Fruit fly (Drosophila melanogaster): ENCODE results near the gene Spn.
A peak's percentile ranks its signal among the peaks of the same experiment; 100 is the strongest.

Spn gene

DNA sequence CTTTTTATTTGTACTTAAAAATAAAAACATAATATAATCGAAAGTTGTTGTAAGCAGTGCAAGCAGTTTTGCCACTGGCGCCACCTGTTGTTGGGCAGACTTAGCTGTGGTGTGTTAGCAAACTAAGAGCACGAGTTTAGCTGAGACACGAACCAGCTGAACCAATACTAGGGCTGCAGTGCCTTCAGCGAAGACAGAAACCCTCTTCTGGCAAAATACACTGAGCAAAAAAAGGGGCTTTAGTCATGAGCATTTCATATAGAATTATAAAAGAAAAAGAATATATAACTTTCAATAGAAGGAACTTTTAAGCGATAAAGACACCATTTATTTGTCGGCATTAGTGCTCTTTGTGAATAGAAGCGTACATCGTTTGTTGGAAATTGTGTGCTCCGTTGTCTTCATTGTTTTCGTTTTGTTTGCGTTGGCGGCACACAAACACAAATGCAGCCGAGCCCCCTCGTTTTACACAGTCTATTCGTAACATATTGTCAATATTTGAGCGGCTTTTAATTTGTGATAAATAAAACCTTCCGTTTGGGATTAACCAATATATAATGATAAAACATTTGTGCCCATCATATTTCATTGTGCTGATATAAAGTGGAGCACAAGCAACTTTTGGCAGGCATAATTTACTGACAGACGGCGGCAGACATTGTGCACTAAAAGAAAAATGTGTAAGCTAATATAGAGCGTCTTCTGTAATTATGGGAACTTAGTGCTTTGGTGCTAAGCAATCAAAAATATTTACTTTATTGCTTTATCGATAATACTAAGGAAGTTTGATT, 22.5 kb downstream of the Spn start (continued):
- TF ChIP-seq CG10543 (GFP tag; optimal IDR thresholded peaks at IDR 0.05) (peak; percentile 75), cg (GFP tag; optimal IDR thresholded peaks at IDR 0.05) (peak; percentile 62), Doc3 (GFP tag; IDR thresholded peaks at IDR 0.05; ENCODE audit: partially characterized antibody) (no peak), exex (tag; optimal IDR thresholded peaks at IDR 0.05) (peak; percentile 62), HLH3B (GFP tag; IDR thresholded peaks at IDR 0.05) (peak; percentile 79), chm (GFP tag; IDR thresholded peaks at IDR 0.05) (peak; percentile 81), CG9437 (GFP tag; optimal IDR thresholded peaks at IDR 0.05) (peak; percentile 71), CG31388 (GFP tag; optimal IDR thresholded peaks at IDR 0.05) (peak; percentile 44), Optix (GFP tag; IDR thresholded peaks at IDR 0.05) (peak; percentile 60; the same call in 2 of the 3 replicates), CG9609 (GFP tag; optimal IDR thresholded peaks at IDR 0.05) (peak; percentile 56), Asciz (GFP tag; optimal IDR thresholded peaks at IDR 0.05) (peak; percentile 91), ham (GFP tag; IDR thresholded peaks at IDR 0.05) (no peak), fu2 (GFP tag; optimal IDR thresholded peaks at IDR 0.05) (peak; percentile 21), Scr (GFP tag; IDR thresholded peaks at IDR 0.05; ENCODE audit: partially characterized antibody) (peak; percentile 26), hth (optimal IDR thresholded peaks at IDR 0.05) (no peak), Antp (GFP tag; optimal IDR thresholded peaks at IDR 0.05) (peak; percentile 45), gem (tag; optimal IDR thresholded peaks at IDR 0.05) (peak; percentile 58), onecut (GFP tag; IDR thresholded peaks at IDR 0.05) (peak; percentile 5), Side (GFP tag; optimal IDR thresholded peaks at IDR 0.05) (no peak), ttk (GFP tag; IDR thresholded peaks at IDR 0.05) (peak; percentile 77), p53 (GFP tag; optimal IDR thresholded peaks at IDR 0.05) (peak; percentile 35), sqz (GFP tag; optimal IDR thresholded peaks at IDR 0.05) (peak; percentile 66), GATAe (GFP tag; conservative IDR thresholded peaks at IDR 0.05) (no peak), CG2202 (tag; optimal IDR thresholded peaks at IDR 0.05) (peak; percentile 83), CG13287 (GFP tag; IDR thresholded peaks at IDR 0.05; ENCODE audit: partially characterized antibody) (no peak; the same call in 1 of the 2 replicates), CTCF (GFP tag; optimal IDR thresholded peaks at IDR 0.05) (peak; percentile 96), CG6175 (GFP tag; IDR thresholded peaks at IDR 0.05) (peak; percentile 54; the same call in 1 of the 3 replicates), CG12744 (GFP tag; optimal IDR thresholded peaks at IDR 0.05) (peak; percentile 49), Rfx (GFP tag; IDR thresholded peaks at IDR 0.05) (peak; percentile 91), mam (GFP tag; optimal IDR thresholded peaks at IDR 0.05) (peak; percentile 73), CG7786 (GFP tag; optimal IDR thresholded peaks at IDR 0.05) (peak; percentile 37), stwl (tag; optimal IDR thresholded peaks at IDR 0.05) (peak; percentile 81), ash1 (GFP tag; optimal IDR thresholded peaks at IDR 0.05) (no peak), CG7987 (GFP tag; optimal IDR thresholded peaks at IDR 0.05) (peak; percentile 21), Blimp-1 (GFP tag; optimal IDR thresholded peaks at IDR 0.05) (peak; percentile 81), Six4 (GFP tag; optimal IDR thresholded peaks at IDR 0.05) (peak; percentile 23), lov (optimal IDR thresholded peaks at IDR 0.05) (no peak), lov (GFP tag; IDR thresholded peaks at IDR 0.05) (0 out of 3 replicates have a peak, but pooled peaks have one; percentile 58), CG9932 (GFP tag; IDR thresholded peaks at IDR 0.05) (peak; percentile 86), eyg (GFP tag; optimal IDR thresholded peaks at IDR 0.05) (no peak), Oaz (GFP tag; IDR thresholded peaks at IDR 0.05) (peak; percentile 47), chif (GFP tag; optimal IDR thresholded peaks at IDR 0.05) (peak; percentile 29 to 70), CG5953 (GFP tag; IDR thresholded peaks at IDR 0.05) (peak; percentile 64; the same call in 1 of the 2 replicates), Sry-β (GFP tag; optimal IDR thresholded peaks at IDR 0.05) (no peak), bowl (GFP tag; IDR thresholded peaks at IDR 0.05) (peak; percentile 56; the same call in 1 of the 2 replicates), Abd-B (GFP tag; optimal IDR thresholded peaks at IDR 0.05) (peak; percentile 44), crc (GFP tag; optimal IDR thresholded peaks at IDR 0.05) (no peak), bcd (GFP tag; optimal IDR thresholded peaks at IDR 0.05) (peak; percentile 71), corto (GFP tag; optimal IDR thresholded peaks at IDR 0.05) (peak; percentile 10), Dip3 (GFP tag; optimal IDR thresholded peaks at IDR 0.05) (peak; percentile 11), fru (optimal IDR thresholded peaks at IDR 0.05) (no peak)
